Worm (Caenorhabditis elegans): ENCODE results near the gene F13B6.2.

F13B6.2 gene

DNA sequence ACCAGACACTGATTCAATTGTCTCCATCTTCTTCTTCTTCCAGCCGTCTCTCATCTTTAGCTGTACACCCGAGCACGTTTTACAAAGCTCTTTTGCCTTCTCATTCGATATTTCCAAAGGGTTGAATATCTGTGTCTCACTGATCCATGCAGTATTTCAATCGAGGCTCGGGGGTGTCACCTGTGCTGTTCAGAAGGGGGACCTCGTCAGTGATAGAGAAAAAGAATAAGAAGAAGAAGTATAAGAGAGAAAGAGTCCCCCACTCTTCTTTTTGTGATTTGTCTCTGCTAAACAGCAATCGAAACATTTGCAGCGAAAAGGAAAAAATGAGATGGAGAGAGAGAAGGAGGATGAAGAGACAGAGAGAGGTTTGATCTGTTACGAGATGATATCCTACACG lies 34.1 kb downstream of the F13B6.2 start:
- no peak for TF ChIP-seq nhr-25 (tag; optimal IDR thresholded peaks at IDR 0.05)
- TF ChIP-seq egl-5 (tag; optimal IDR thresholded peaks at IDR 0.05): no peak
- no peak for TF ChIP-seq tbx-2 (tag; optimal IDR thresholded peaks at IDR 0.05)
- no peak for TF ChIP-seq ceh-82 (tag; optimal IDR thresholded peaks at IDR 0.05)
- TF ChIP-seq nfya-1 (tag; optimal IDR thresholded peaks at IDR 0.05; ENCODE audit: insufficient read depth): peak; percentile 7
- TF ChIP-seq nhr-11 (tag; optimal IDR thresholded peaks at IDR 0.05): no peak
- TF ChIP-seq elt-2 (tag; optimal IDR thresholded peaks at IDR 0.05): no peak

DNA sequence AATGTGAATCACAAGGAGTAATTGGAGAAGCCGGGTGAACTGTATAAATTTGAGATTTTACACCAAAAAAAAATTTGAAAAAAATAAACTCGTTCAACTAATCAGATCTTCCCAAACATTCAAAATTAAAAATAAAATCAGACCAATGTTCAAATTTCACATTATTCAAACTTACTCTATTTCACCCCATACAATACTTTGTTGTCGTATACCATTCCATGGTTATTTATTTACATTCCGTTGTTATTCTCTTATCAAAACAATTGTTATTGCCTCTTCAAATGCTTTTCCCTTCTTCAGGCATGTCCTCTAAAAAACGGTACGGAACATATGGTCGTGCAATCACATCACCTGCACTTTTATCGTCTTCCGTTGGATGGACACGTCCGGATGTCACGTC lies 35.9 kb downstream of the F13B6.2 start, which contains the start of gene unc-82:
TSS of gene unc-82 (plus strand) at position 301 of the 400 bp plus-strand sequence.
- TF ChIP-seq eor-1 (tag; optimal IDR thresholded peaks at IDR 0.05) (no peak), unc-39 (tag; optimal IDR thresholded peaks at IDR 0.05) (no peak)

DNA sequence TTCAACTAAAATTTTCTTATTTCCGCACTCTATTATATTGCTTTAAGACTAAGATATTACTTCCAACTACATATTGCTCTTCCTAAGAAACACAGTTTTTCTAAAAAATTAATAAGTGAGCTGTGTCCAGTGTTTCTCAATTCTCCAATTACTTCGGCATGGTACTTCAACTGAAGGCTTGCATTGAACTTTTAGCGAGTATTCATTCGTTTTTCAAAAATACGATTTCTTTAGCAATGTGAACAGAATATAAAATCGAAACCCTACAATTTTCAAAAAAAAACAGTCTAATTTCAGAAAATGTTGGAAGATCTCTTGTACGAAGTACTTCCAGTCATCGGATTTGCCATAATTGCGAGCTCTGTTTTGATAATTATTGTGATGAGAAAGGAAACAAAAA lies 39.2 kb downstream of the F13B6.2 start, which contains the start of gene srtx-1:
TSS of gene srtx-1 (plus strand) at position 301 of the 400 bp plus-strand sequence.
- no peak for TF ChIP-seq jun-1 (tag; optimal IDR thresholded peaks at IDR 0.05)
- no peak for TF ChIP-seq daf-12 (tag; optimal IDR thresholded peaks at IDR 0.05)
- no peak for TF ChIP-seq nhr-237 (tag; optimal IDR thresholded peaks at IDR 0.05)
- no peak for TF ChIP-seq zag-1 (tag; optimal IDR thresholded peaks at IDR 0.05)
- no peak for TF ChIP-seq nhr-76 (tag; optimal IDR thresholded peaks at IDR 0.05)
- TF ChIP-seq snpc-4 (tag; optimal IDR thresholded peaks at IDR 0.05): no peak
- TF ChIP-seq ceh-9 (tag; optimal IDR thresholded peaks at IDR 0.05): no peak
- no peak for TF ChIP-seq ceh-28 (tag; optimal IDR thresholded peaks at IDR 0.05)
- no peak for TF ChIP-seq lin-15B (tag; optimal IDR thresholded peaks at IDR 0.05)
- TF ChIP-seq nhr-25 (tag; optimal IDR thresholded peaks at IDR 0.05): no peak
- TF ChIP-seq lin-39 (tag; optimal IDR thresholded peaks at IDR 0.05): no peak
- no peak for TF ChIP-seq hmg-11 (tag; optimal IDR thresholded peaks at IDR 0.05)
- TF ChIP-seq elt-3 (tag; optimal IDR thresholded peaks at IDR 0.05): no peak
- TF ChIP-seq ztf-11 (tag; optimal IDR thresholded peaks at IDR 0.05): no peak

DNA sequence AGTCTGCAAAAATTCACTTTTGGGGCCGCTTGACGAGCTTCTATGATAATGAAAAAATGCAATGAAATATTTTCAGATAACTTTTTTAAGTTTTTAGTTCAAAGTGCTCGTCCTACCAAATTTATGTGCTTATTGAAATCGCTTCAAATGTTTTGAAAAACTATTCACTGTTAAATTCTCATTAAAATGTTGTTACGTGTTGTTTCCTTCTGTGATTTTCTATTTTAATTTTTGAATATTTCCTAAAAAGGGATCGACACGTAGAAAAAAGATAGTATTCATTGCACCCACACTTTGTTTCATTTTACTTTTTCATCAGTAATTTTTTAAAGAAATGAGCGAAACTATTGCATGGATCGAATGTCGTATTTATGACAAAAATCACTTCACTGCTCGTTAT lies 41.3 kb downstream of the F13B6.2 start, which contains the start of gene B0496.6:
TSS of gene B0496.6 (plus strand) at position 301 of the 400 bp plus-strand sequence.
- TF ChIP-seq jun-1 (tag; optimal IDR thresholded peaks at IDR 0.05) (no peak), egl-5 (tag; optimal IDR thresholded peaks at IDR 0.05) (no peak), lin-15B (tag; optimal IDR thresholded peaks at IDR 0.05) (no peak), aly-2 (tag; optimal IDR thresholded peaks at IDR 0.05) (no peak)

DNA sequence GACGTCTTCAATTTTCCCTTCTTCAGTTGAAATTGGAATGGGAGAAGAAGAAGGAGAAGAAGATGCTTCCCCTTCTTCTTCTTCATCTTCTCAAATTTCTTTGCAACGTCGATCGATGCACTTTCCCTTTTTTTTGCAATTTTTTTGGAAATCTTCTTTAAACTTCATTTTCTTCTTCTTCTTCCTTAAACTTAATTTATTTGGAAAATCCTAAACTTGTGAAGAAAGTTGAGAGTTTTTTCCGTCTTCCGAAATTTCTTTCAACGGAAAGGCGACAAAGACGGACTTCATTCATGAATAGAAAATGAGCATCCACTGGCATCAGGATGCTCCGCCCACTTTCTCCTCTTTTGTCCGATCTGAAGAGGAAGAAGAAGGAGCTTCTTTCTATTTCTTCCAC lies 46.0 kb downstream of the F13B6.2 start:
- no peak for TF ChIP-seq nhr-28 (tag; optimal IDR thresholded peaks at IDR 0.05)
- TF ChIP-seq ceh-9 (tag; optimal IDR thresholded peaks at IDR 0.05): no peak
- no peak for TF ChIP-seq nhr-76 (tag; optimal IDR thresholded peaks at IDR 0.05)
- TF ChIP-seq sea-2 (GFP tag; optimal IDR thresholded peaks at IDR 0.05): no peak
- no peak for TF ChIP-seq unc-39 (tag; optimal IDR thresholded peaks at IDR 0.05)
- peak; percentile 96 for TF ChIP-seq fkh-10 (GFP tag; optimal IDR thresholded peaks at IDR 0.05)
- TF ChIP-seq pha-4 (tag; optimal IDR thresholded peaks at IDR 0.05): no peak
- TF ChIP-seq skn-1 (tag; optimal IDR thresholded peaks at IDR 0.05): no peak
- TF ChIP-seq nhr-77 (tag; optimal IDR thresholded peaks at IDR 0.05): no peak

DNA sequence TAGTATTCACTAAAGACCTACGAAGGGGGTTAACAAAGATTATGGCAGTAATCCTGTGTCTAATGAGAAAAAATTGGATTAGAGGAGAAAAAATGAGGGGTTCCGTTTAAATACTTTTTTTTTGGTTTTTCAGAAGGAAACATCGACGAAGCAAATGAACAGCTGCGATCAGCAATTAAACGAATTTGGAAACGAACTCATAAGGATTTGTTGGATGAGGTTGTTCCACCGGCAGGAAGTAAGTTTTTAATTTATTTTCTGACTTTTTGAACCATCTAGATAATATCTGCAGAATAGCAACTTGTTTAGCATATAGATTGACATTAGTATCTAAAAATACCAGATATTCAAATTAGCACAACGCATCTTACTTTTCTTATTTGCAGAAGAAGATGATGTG lies 46.6 kb downstream of the F13B6.2 start:
- no peak for TF ChIP-seq pha-4 (tag; optimal IDR thresholded peaks at IDR 0.05)
